Fruit fly (Drosophila melanogaster) whole organism, embryonic: ENCODE data around the gene CG13002.
A peak's percentile ranks its signal among the peaks of the same experiment; 100 is the strongest.

ENCODE experiments used
- Asciz ChIP-seq: fragments of 200-800 bp; sonication (Bioruptor generic); optimal IDR thresholded peaks from 2 replicates; lab custom pipeline; 2017; ENCODE audit warnings: missing biosample characterization, mild to moderate bottlenecking, missing genetic modification characterization, missing genetic modification reagents
- Awh ChIP-seq: fragments of 200-800 bp; sonication (Bioruptor generic); IDR thresholded peaks from 2 replicates; pipeline ENCODE4, ENCODE4 v1.3.6; 2022; ENCODE audit warnings: missing biosample characterization, missing genetic modification characterization
- B-H2 ChIP-seq: fragments of 200-800 bp; sonication (Bioruptor generic); optimal IDR thresholded peaks from 2 replicates; lab custom pipeline; 2018; ENCODE audit warnings: missing biosample characterization, mild to moderate bottlenecking, missing genetic modification characterization
- BEAF-32 ChIP-seq: fragments of 200-800 bp; sonication (Bioruptor generic); optimal IDR thresholded peaks from 3 replicates; lab custom pipeline; 2017; ENCODE audit warnings: missing biosample characterization, missing genetic modification characterization, mild to moderate bottlenecking, moderate library complexity, missing genetic modification reagents
- CG11247 ChIP-seq: fragments of 200-800 bp; sonication (Bioruptor generic); IDR thresholded peaks from 2 replicates; pipeline ENCODE4 v1.3.6; 2022; ENCODE audit warnings: missing biosample characterization, missing genetic modification characterization
- CG11695 ChIP-seq: fragments of 200-800 bp; sonication (Bioruptor generic); IDR thresholded peaks from 3 replicates; pipeline ENCODE4 v1.3.6; 2022; ENCODE audit warnings: missing biosample characterization, missing genetic modification characterization
- CG12299 ChIP-seq: fragments of 200-800 bp; sonication (Bioruptor generic); optimal IDR thresholded peaks from 2 replicates; lab custom pipeline; 2018; ENCODE audit warnings: missing biosample characterization, mild to moderate bottlenecking, missing genetic modification characterization
- CG12391 ChIP-seq: fragments of 200-800 bp; sonication (Bioruptor generic); optimal IDR thresholded peaks from 3 replicates; lab custom pipeline; 2018; ENCODE audit warnings: missing biosample characterization, mild to moderate bottlenecking, missing genetic modification characterization, moderate library complexity
- CG12659 ChIP-seq: fragments of 200-800 bp; sonication (Bioruptor generic); optimal IDR thresholded peaks from 3 replicates; lab custom pipeline; 2017; ENCODE audit warnings: mild to moderate bottlenecking, missing biosample characterization, missing genetic modification reagents, missing genetic modification characterization
- CG12769 ChIP-seq: fragments of 200-800 bp; sonication (Bioruptor generic); optimal IDR thresholded peaks from 2 replicates; lab custom pipeline; 2019; ENCODE audit warnings: missing biosample characterization, mild to moderate bottlenecking, missing genetic modification characterization, moderate library complexity
- CG13287 ChIP-seq: fragments of 200-800 bp; sonication (Bioruptor generic); IDR thresholded peaks from 2 replicates; pipeline ENCODE4 v1.3.6; 2022; ENCODE audit warnings: missing biosample characterization, missing genetic modification characterization; ENCODE audit not compliant: partially characterized antibody
- CG14014 ChIP-seq: fragments of 200-800 bp; sonication (Bioruptor generic); IDR thresholded peaks from 2 replicates; pipeline ENCODE4 v1.3.6; 2022; ENCODE audit warnings: missing biosample characterization, missing genetic modification characterization
- CG1647 ChIP-seq: fragments of 200-800 bp; sonication (Bioruptor generic); optimal IDR thresholded peaks from 3 replicates; lab custom pipeline; 2016; ENCODE audit warnings: missing biosample characterization, missing genetic modification characterization
- CG16815 ChIP-seq: fragments of 200-800 bp; sonication (Bioruptor generic); optimal IDR thresholded peaks from 3 replicates; lab custom pipeline; 2017; ENCODE audit warnings: missing biosample characterization, mild to moderate bottlenecking, missing genetic modification characterization
- CG2116 ChIP-seq: fragments of 200-800 bp; sonication (Bioruptor generic); optimal IDR thresholded peaks from 3 replicates; lab custom pipeline; 2018; ENCODE audit warnings: missing biosample characterization, mild to moderate bottlenecking, missing genetic modification characterization
- CG2678 ChIP-seq: fragments of 200-800 bp; sonication (Bioruptor generic); optimal IDR thresholded peaks from 3 replicates; lab custom pipeline; 2019; ENCODE audit warnings: missing biosample characterization, mild to moderate bottlenecking, missing genetic modification characterization, moderate library complexity
- CG2889 ChIP-seq: fragments of 200-800 bp; sonication (Bioruptor generic); IDR thresholded peaks from 3 replicates; pipeline ENCODE4 v1.3.6; 2022; ENCODE audit warnings: missing biosample characterization, missing genetic modification characterization
- CG3281 ChIP-seq: fragments of 200-800 bp; sonication (Bioruptor generic); optimal IDR thresholded peaks from 3 replicates; lab custom pipeline; 2017; ENCODE audit warnings: missing biosample characterization, mild to moderate bottlenecking, missing genetic modification characterization
- CG5953 ChIP-seq: fragments of 200-800 bp; sonication (Bioruptor generic); IDR thresholded peaks from 2 replicates; pipeline ENCODE4 v1.3.6; 2022; ENCODE audit warnings: missing biosample characterization, missing genetic modification characterization
- CG7928 ChIP-seq: fragments of 200-800 bp; sonication (Bioruptor generic); optimal IDR thresholded peaks from 2 replicates; lab custom pipeline; 2017; ENCODE audit warnings: missing biosample characterization, mild to moderate bottlenecking, missing genetic modification characterization
- CG8290 ChIP-seq, 3 experiments: fragments of 200-800 bp; sonication (Bioruptor generic); optimal IDR thresholded peaks; 2 replicates each; lab custom pipeline; 2016 to 2019; ENCODE audit warnings: missing biosample characterization in 3 of 3, missing genetic modification characterization in 3 of 3, mild to moderate bottlenecking in 2 of 3, moderate library complexity in 1 of 3
- Hr3 ChIP-seq: fragments of 200-800 bp; sonication (Bioruptor generic); optimal IDR thresholded peaks from 3 replicates; lab custom pipeline; 2016; ENCODE audit warnings: missing biosample characterization, missing genetic modification characterization
- Med ChIP-seq: fragments of 200-800 bp; sonication (Bioruptor generic); peaks from one replicate; lab custom pipeline; 2016; ENCODE audit warnings: missing biosample characterization, missing genetic modification characterization, mild to moderate bottlenecking, inconsistent platforms, moderate library complexity
- Meics ChIP-seq: fragments of 200-800 bp; sonication (Bioruptor generic); optimal IDR thresholded peaks from 2 replicates; lab custom pipeline; 2017; ENCODE audit warnings: missing biosample characterization, mild to moderate bottlenecking, missing genetic modification characterization
- NfI ChIP-seq: fragments of 200-800 bp; sonication (Bioruptor generic); optimal IDR thresholded peaks from 3 replicates; lab custom pipeline; 2018; ENCODE audit warnings: missing biosample characterization, mild to moderate bottlenecking, missing genetic modification characterization, moderate library complexity
- Pdp1 ChIP-seq, 2 experiments: fragments of 200-800 bp; sonication (Bioruptor generic); optimal IDR thresholded peaks; 3 replicates each; lab custom pipeline; 2016; ENCODE audit warnings: missing biosample characterization in 2 of 2, missing genetic modification characterization in 2 of 2, mild to moderate bottlenecking in 1 of 2, moderate library complexity in 1 of 2
- Stat92E ChIP-seq, 3 experiments: fragments of >200 bp in 2 of 3; fragments of 200-800 bp in 1 of 3; sonication (Bioruptor generic) in 1 of 3; optimal IDR thresholded peaks; 2 replicates each; lab custom pipeline; 2017 to 2019; ENCODE audit warnings: missing biosample characterization in 3 of 3, missing genetic modification characterization in 3 of 3, mild to moderate bottlenecking in 1 of 3, moderate library complexity in 1 of 3
- chif ChIP-seq, 2 experiments: fragments of 200-800 bp; sonication (Bioruptor generic); optimal IDR thresholded peaks; 3 replicates each; lab custom pipeline; 2016; ENCODE audit warnings: missing biosample characterization in 2 of 2, missing genetic modification characterization in 2 of 2
- eve ChIP-seq, 2 experiments: fragments of >200 bp; optimal IDR thresholded peaks; 2 replicates each; lab custom pipeline; 2017; ENCODE audit warnings: missing biosample characterization in 2 of 2, missing genetic modification characterization in 2 of 2
- ewg ChIP-seq: fragments of 200-800 bp; sonication (Bioruptor generic); optimal IDR thresholded peaks from 3 replicates; lab custom pipeline; 2017; ENCODE audit warnings: mild to moderate bottlenecking, missing biosample characterization, missing genetic modification reagents, missing genetic modification characterization
- exex ChIP-seq: fragments of 200-800 bp; sonication (Bioruptor generic); optimal IDR thresholded peaks from 4 replicates; lab custom pipeline; 2018; ENCODE audit warnings: missing biosample characterization, mild to moderate bottlenecking, missing genetic modification characterization, moderate library complexity
- fd102C ChIP-seq: fragments of 200-800 bp; sonication (Bioruptor generic); optimal IDR thresholded peaks from 2 replicates; lab custom pipeline; 2018; ENCODE audit warnings: missing biosample characterization, mild to moderate bottlenecking, missing genetic modification characterization, moderate library complexity
- grn ChIP-seq: fragments of 200-800 bp; sonication (Bioruptor generic); optimal IDR thresholded peaks from 3 replicates; lab custom pipeline; 2017; ENCODE audit warnings: missing biosample characterization, missing genetic modification characterization
- jumu ChIP-seq: fragments of 200-800 bp; sonication (Bioruptor generic); optimal IDR thresholded peaks from 3 replicates; lab custom pipeline; 2016; ENCODE audit warnings: missing biosample characterization, missing genetic modification characterization
- kay ChIP-seq: fragments of 200-800 bp; sonication (Bioruptor generic); optimal IDR thresholded peaks from 2 replicates; lab custom pipeline; 2016; ENCODE audit warnings: missing biosample characterization, missing genetic modification characterization
- knrl ChIP-seq: fragments of 200-800 bp; sonication (Bioruptor generic); IDR thresholded peaks from 3 replicates; pipeline ENCODE4 v1.3.6; 2022; ENCODE audit warnings: missing biosample characterization, missing genetic modification characterization; ENCODE audit not compliant: partially characterized antibody
- lab ChIP-seq: fragments of 200-800 bp; sonication (Bioruptor generic); optimal IDR thresholded peaks from 3 replicates; lab custom pipeline; 2017; ENCODE audit warnings: missing biosample characterization, missing genetic modification characterization, mild to moderate bottlenecking, moderate library complexity, missing genetic modification reagents
- mirr ChIP-seq: fragments of 200-800 bp; sonication (Bioruptor generic); optimal IDR thresholded peaks from 3 replicates; lab custom pipeline; 2018; ENCODE audit warnings: missing biosample characterization, mild to moderate bottlenecking, missing genetic modification characterization
- pan ChIP-seq, 4 experiments: fragments of >200 bp in 3 of 4; fragments of 200-800 bp in 1 of 4; sonication (Bioruptor generic) in 1 of 4; optimal IDR thresholded peaks in 3 of 4; IDR thresholded peaks in 1 of 4; 2 replicates each; pipeline versions ENCODE4 v1.3.6 to Lab custom; 2017 to 2022; ENCODE audit warnings: missing biosample characterization in 2 of 4, missing genetic modification characterization in 2 of 4, mixed read lengths in 1 of 4
- rib ChIP-seq: fragments of 200-800 bp; sonication (Bioruptor generic); IDR thresholded peaks from 2 replicates; pipeline ENCODE4 v1.3.6; 2022; ENCODE audit warnings: missing biosample characterization, missing genetic modification characterization
- salm ChIP-seq: fragments of 200-800 bp; sonication (Bioruptor generic); optimal IDR thresholded peaks from 2 replicates; lab custom pipeline; 2018; ENCODE audit warnings: missing biosample characterization, mild to moderate bottlenecking, missing genetic modification characterization
- sens ChIP-seq: fragments of 200-800 bp; sonication (Bioruptor generic); peaks from one replicate; lab custom pipeline; 2016; ENCODE audit warnings: missing biosample characterization, missing genetic modification characterization
- seq ChIP-seq: fragments of 200-800 bp; sonication (Bioruptor generic); IDR thresholded peaks from 2 replicates; pipeline ENCODE4 v1.3.6; 2022; ENCODE audit warnings: missing biosample characterization, missing genetic modification characterization
- sqz ChIP-seq: fragments of 200-800 bp; sonication (Bioruptor generic); optimal IDR thresholded peaks from 3 replicates; lab custom pipeline; 2018; ENCODE audit warnings: missing biosample characterization, mild to moderate bottlenecking, missing genetic modification characterization
- sug ChIP-seq: fragments of 200-800 bp; optimal IDR thresholded peaks from 2 replicates; lab custom pipeline; 2019; ENCODE audit warnings: missing biosample characterization, mild to moderate bottlenecking, missing genetic modification characterization, moderate library complexity
- tup ChIP-seq: fragments of 200-800 bp; sonication (Bioruptor generic); optimal IDR thresholded peaks from 2 replicates; lab custom pipeline; 2016; ENCODE audit warnings: missing biosample characterization, mild to moderate bottlenecking, missing genetic modification characterization, moderate library complexity
- unpg ChIP-seq: fragments of 200-800 bp; sonication (Bioruptor generic); optimal IDR thresholded peaks from 3 replicates; lab custom pipeline; 2018; ENCODE audit warnings: missing biosample characterization, mild to moderate bottlenecking, missing genetic modification characterization, moderate library complexity
- zfh1 ChIP-seq: fragments of 200-800 bp; sonication (Bioruptor generic); IDR thresholded peaks from 3 replicates; pipeline ENCODE4 v1.3.6; 2022; ENCODE audit warnings: missing biosample characterization, missing genetic modification characterization

CG13002 gene

DNA sequence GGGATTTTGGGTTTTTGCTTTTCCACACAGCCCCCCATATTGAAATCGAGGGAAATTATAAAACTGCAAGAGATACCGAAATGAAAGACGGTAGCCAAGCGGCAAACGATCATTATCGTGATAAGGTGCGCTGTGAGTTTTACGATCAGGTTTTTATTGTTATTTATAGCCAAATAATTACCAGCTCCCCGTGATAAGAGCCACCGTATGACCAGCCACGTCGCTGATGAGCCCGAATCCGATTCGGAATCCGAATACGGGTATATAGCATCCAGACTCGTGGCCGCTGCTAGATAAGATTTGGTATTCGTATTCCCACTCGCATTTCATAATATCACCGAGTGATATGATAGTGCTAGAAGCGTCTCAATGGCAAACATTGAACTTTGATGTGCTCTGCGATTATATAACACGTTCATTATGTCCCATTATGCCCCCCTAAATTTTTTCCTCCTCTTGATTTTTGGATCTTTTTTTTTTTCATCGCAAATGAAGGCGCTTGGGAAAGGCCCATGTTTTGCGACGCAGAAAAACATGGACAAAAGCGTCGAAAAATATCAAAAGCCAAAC, 29.2 kb downstream of the CG13002 start (continued):
- TF ChIP-seq salm (tag; lab: Kevin White, UChicago) (no peak), unpg (GFP tag; lab: Kevin White, UChicago) (no peak), chif (GFP tag; optimal IDR thresholded peaks at IDR 0.05; lab: Kevin White, UChicago) (no peak), CG12769 (tag; lab: Kevin White, UChicago) (peak; percentile 17), Stat92E (GFP tag; optimal IDR thresholded peaks at IDR 0.05; lab: Kevin White, UChicago) (no peak), CG14014 (GFP tag; lab: Robert Waterston, UW) (no peak), CG5953 (no peak), rib (GFP tag; lab: Robert Waterston, UW) (no peak), CG7928 (GFP tag; lab: Kevin White, UChicago) (no peak), CG12659 (no peak), zfh1 (no peak), Meics (GFP tag; lab: Kevin White, UChicago) (no peak), knrl (no peak), CG2889 (GFP tag; lab: Robert Waterston, UW) (no peak), Med (GFP tag; lab: Kevin White, UChicago) (peak; percentile 53), Asciz (GFP tag; lab: Kevin White, UChicago) (no peak), Hr3 (no peak), CG11695 (no peak), seq (GFP tag; lab: Robert Waterston, UW) (no peak), fd102C (GFP tag; lab: Kevin White, UChicago) (no peak), CG1647 (GFP tag; lab: Kevin White, UChicago) (no peak), CG11247 (GFP tag; lab: Robert Waterston, UW) (no peak), grn (GFP tag; lab: Kevin White, UChicago) (peak; percentile 33), eve (GFP tag; optimal IDR thresholded peaks at IDR 0.05; lab: Kevin White, UChicago) (no peak), tup (GFP tag; lab: Kevin White, UChicago) (no peak), Awh (GFP tag; lab: Robert Waterston, UW) (no peak), CG12299 (tag; lab: Kevin White, UChicago) (no peak), kay (GFP tag; lab: Kevin White, UChicago) (no peak)

DNA sequence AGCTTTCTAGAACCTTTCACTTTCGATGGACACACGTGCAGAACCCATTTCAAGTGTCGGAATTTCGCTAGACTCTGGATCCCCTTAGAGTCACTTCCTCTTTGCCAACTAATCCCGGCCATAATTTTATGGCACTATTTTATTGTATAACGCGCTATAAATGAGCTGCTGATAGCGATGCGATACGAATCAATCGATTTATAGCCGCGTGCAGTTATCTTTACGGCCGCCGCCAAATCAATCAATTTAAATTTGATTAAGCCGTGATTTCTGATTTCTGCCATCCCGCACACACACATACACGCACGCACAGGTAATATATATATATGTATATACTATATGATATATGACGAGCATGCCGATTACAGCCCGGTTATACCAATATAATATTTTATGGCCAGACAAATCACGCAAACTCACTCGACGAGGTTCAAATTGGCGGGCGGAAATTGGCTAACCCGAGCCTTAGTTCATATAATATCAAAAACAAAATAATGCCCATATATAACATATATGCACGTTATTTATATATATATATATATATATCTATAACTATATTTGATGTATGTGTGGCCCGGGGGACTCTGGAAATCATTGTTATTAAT, 31.2 kb downstream of the CG13002 start:
- TF ChIP-seq CG2116 (GFP tag; lab: Kevin White, UChicago), result no peak
- peak; percentile 10 for TF ChIP-seq lab (GFP tag; lab: Kevin White, UChicago)
- TF ChIP-seq B-H2, result peak; percentile 12
- peak; percentile 9 for TF ChIP-seq mirr (GFP tag; lab: Kevin White, UChicago)
- TF ChIP-seq CG3281 (GFP tag; lab: Kevin White, UChicago), result peak; percentile 10
- peak; percentile 30 for TF ChIP-seq CG2678
- TF ChIP-seq CG12391 (tag; lab: Kevin White, UChicago), result no peak
- TF ChIP-seq pan (optimal IDR thresholded peaks at IDR 0.05; lab: Kevin White, UChicago), result no peak
- no peak for TF ChIP-seq pan (GFP tag; optimal IDR thresholded peaks at IDR 0.05 in 1 of 2, IDR thresholded peaks at IDR 0.05 in 1 of 2)
- no peak for TF ChIP-seq CG8290 (GFP tag; optimal IDR thresholded peaks at IDR 0.05; lab: Kevin White, UChicago)
- peak in 1 of 2 experiments; percentile 12 for TF ChIP-seq CG8290 (tag; optimal IDR thresholded peaks at IDR 0.05; lab: Kevin White, UChicago)
- no peak for TF ChIP-seq BEAF-32 (GFP tag; lab: Kevin White, UChicago)
- TF ChIP-seq grn (GFP tag; lab: Kevin White, UChicago), result peak; percentile 28
- no peak for TF ChIP-seq CG16815 (GFP tag; lab: Kevin White, UChicago)
- TF ChIP-seq sqz (GFP tag; lab: Kevin White, UChicago), result no peak
- TF ChIP-seq CG13287 (GFP tag; lab: Robert Waterston, UW), result no peak
- TF ChIP-seq NfI (GFP tag; lab: Kevin White, UChicago), result no peak
- no peak for TF ChIP-seq jumu (GFP tag; lab: Kevin White, UChicago)
- TF ChIP-seq unpg (GFP tag; lab: Kevin White, UChicago), result peak; percentile 9
- no peak for TF ChIP-seq ewg
- TF ChIP-seq Pdp1 (GFP tag; optimal IDR thresholded peaks at IDR 0.05; lab: Kevin White, UChicago), result peak in 1 of 2 experiments; percentile 21
- no peak for TF ChIP-seq sens (GFP tag; lab: Kevin White, UChicago)
- TF ChIP-seq exex, result peak; percentile 94
- TF ChIP-seq sug, result peak; percentile 42
